Worm (Caenorhabditis elegans) whole organism, mixed stage, embryonic: ENCODE data around the gene Y54F10BM.21.

Experiments
- M03D4.4 ChIP-seq: sonication (generic microtip); optimal IDR thresholded peaks from 2 replicates; lab custom pipeline; 2017; ENCODE audit warnings: mild to moderate bottlenecking, missing genetic modification characterization, missing compliant biosample characterization
- bed-3 ChIP-seq: fragments of 200-800 bp; sonication (Bioruptor generic); optimal IDR thresholded peaks from 3 replicates; lab custom pipeline; 2018; ENCODE audit warnings: mild to moderate bottlenecking, missing genetic modification characterization, moderate library complexity, missing compliant biosample characterization
- blmp-1 ChIP-seq: fragments of 150-350 bp; optimal IDR thresholded peaks from 2 replicates; lab custom pipeline; 2014; ENCODE audit warnings: missing biosample characterization, missing genetic modification characterization
- ceh-39 ChIP-seq: fragments of 150-350 bp; optimal IDR thresholded peaks from 2 replicates; lab custom pipeline; 2014; ENCODE audit warnings: missing biosample characterization, missing genetic modification characterization
- ceh-83 ChIP-seq: fragments of 200-800 bp; sonication (Bioruptor generic); optimal IDR thresholded peaks from 2 replicates; lab custom pipeline; 2018; ENCODE audit warnings: mild to moderate bottlenecking, missing genetic modification characterization, missing compliant biosample characterization
- ces-1 ChIP-seq: fragments of 150-350 bp; optimal IDR thresholded peaks from 2 replicates; lab custom pipeline; 2014; ENCODE audit warnings: missing biosample characterization, missing genetic modification reagents, missing genetic modification characterization
- drap-1 ChIP-seq: fragments of 200-800 bp; sonication (Bioruptor generic); optimal IDR thresholded peaks from 3 replicates; lab custom pipeline; 2018; ENCODE audit warnings: mild to moderate bottlenecking, missing genetic modification characterization, missing compliant biosample characterization
- elt-3 ChIP-seq: fragments of 150-350 bp; optimal IDR thresholded peaks from 2 replicates; lab custom pipeline; 2014; ENCODE audit warnings: missing biosample characterization, missing genetic modification characterization
- flh-1 ChIP-seq: fragments of 200-800 bp; sonication (Bioruptor generic); optimal IDR thresholded peaks from 2 replicates; lab custom pipeline; 2018; ENCODE audit warnings: mild to moderate bottlenecking, missing genetic modification characterization, moderate library complexity, missing compliant biosample characterization
- ham-2 ChIP-seq: fragments of 200-800 bp; sonication (Bioruptor generic); optimal IDR thresholded peaks from 2 replicates; lab custom pipeline; 2018; ENCODE audit warnings: mild to moderate bottlenecking, missing genetic modification characterization, missing compliant biosample characterization
- hlh-1 ChIP-seq: fragments of 150-350 bp; optimal IDR thresholded peaks from 2 replicates; lab custom pipeline; 2014; ENCODE audit warnings: missing biosample characterization, missing genetic modification reagents, missing genetic modification characterization
- lin-13 ChIP-seq: fragments of 150-350 bp; optimal IDR thresholded peaks from 2 replicates; lab custom pipeline; 2014; ENCODE audit warnings: missing biosample characterization, missing genetic modification characterization
- lin-32 ChIP-seq: fragments of 200-800 bp; sonication (Bioruptor generic); optimal IDR thresholded peaks from 2 replicates; lab custom pipeline; 2018; ENCODE audit warnings: mild to moderate bottlenecking, missing genetic modification characterization, missing compliant biosample characterization
- lsy-2 ChIP-seq: fragments of 150-350 bp; optimal IDR thresholded peaks from 2 replicates; lab custom pipeline; 2014; ENCODE audit warnings: missing biosample characterization, missing genetic modification characterization
- mab-5 ChIP-seq: fragments of 150-350 bp; optimal IDR thresholded peaks from 2 replicates; lab custom pipeline; 2014; ENCODE audit warnings: missing biosample characterization, missing genetic modification characterization
- mep-1 ChIP-seq: fragments of 150-350 bp; optimal IDR thresholded peaks from 2 replicates; lab custom pipeline; 2017; ENCODE audit warnings: missing biosample characterization, missing genetic modification reagents, missing genetic modification characterization, inconsistent platforms
- mls-2 ChIP-seq: sonication (generic microtip); optimal IDR thresholded peaks from 2 replicates; lab custom pipeline; 2016; ENCODE audit warnings: mild to moderate bottlenecking, missing genetic modification characterization, moderate library complexity, missing compliant biosample characterization
- nhr-12 ChIP-seq: fragments of 150-350 bp; optimal IDR thresholded peaks from 2 replicates; lab custom pipeline; 2014; ENCODE audit warnings: missing biosample characterization, missing genetic modification characterization
- nhr-2 ChIP-seq: fragments of 150-350 bp; optimal IDR thresholded peaks from 2 replicates; lab custom pipeline; 2014; ENCODE audit warnings: missing biosample characterization, missing genetic modification characterization
- nhr-237 ChIP-seq: fragments of 150-350 bp; optimal IDR thresholded peaks from 2 replicates; lab custom pipeline; 2014; ENCODE audit warnings: missing biosample characterization, missing genetic modification characterization
- nhr-28 ChIP-seq: fragments of 150-350 bp; optimal IDR thresholded peaks from 2 replicates; lab custom pipeline; 2014; ENCODE audit warnings: missing biosample characterization, missing genetic modification characterization
- pha-4 ChIP-seq: fragments of 150-350 bp; optimal IDR thresholded peaks from 2 replicates; lab custom pipeline; 2018; ENCODE audit warnings: missing biosample characterization, missing genetic modification reagents, missing genetic modification characterization
- snpc-4 ChIP-seq: fragments of 150-350 bp; optimal IDR thresholded peaks from 2 replicates; lab custom pipeline; 2014; ENCODE audit warnings: missing biosample characterization, missing genetic modification characterization
- sptf-1 ChIP-seq: sonication (generic microtip); optimal IDR thresholded peaks from 2 replicates; lab custom pipeline; 2017; ENCODE audit warnings: mild to moderate bottlenecking, missing genetic modification characterization, moderate library complexity, missing compliant biosample characterization
- tbx-8 ChIP-seq: fragments of 200-800 bp; sonication (Bioruptor generic); optimal IDR thresholded peaks from 2 replicates; lab custom pipeline; 2018; ENCODE audit warnings: mild to moderate bottlenecking, missing genetic modification characterization, moderate library complexity, missing compliant biosample characterization
- unc-39 ChIP-seq: fragments of 150-350 bp; optimal IDR thresholded peaks from 2 replicates; lab custom pipeline; 2014; ENCODE audit warnings: missing biosample characterization, missing genetic modification characterization
- unc-62 ChIP-seq: fragments of 150-350 bp; optimal IDR thresholded peaks from 2 replicates; lab custom pipeline; 2014; ENCODE audit warnings: missing biosample characterization, missing genetic modification reagents, missing genetic modification characterization
- zip-8 ChIP-seq: fragments of 150-350 bp; optimal IDR thresholded peaks from 2 replicates; lab custom pipeline; 2014; ENCODE audit warnings: missing biosample characterization, missing genetic modification characterization
- ztf-11 ChIP-seq: fragments of 150-350 bp; optimal IDR thresholded peaks from 2 replicates; lab custom pipeline; 2014; ENCODE audit warnings: missing biosample characterization, missing genetic modification characterization

Gene Y54F10BM.21

ce11 chrIII:2239587-2240144, 37.3 kb upstream of the Y54F10BM.21 start, which contains the start of gene C39B5.10:
TSS of gene C39B5.10 (minus strand) at chrIII:2239637.
- no peak for TF ChIP-seq lin-13 (tag; lab: Kevin White, UChicago)

- TF ChIP-seq tbx-8 (GFP tag; lab: Kevin White, UChicago) = no peak
Measured at ce11 chrIII:2240471-2240870, 36.5 kb upstream of the Y54F10BM.21 start, which contains the start of gene srz-56. TSS of gene srz-56 (plus strand) at chrIII:2240771.

ce11 chrIII:2243617-2244016, 33.3 kb upstream of the Y54F10BM.21 start:
- TF ChIP-seq mep-1 (tag; lab: Kevin White, UChicago) (no peak), mls-2 (tag; lab: Kevin White, UChicago) (no peak), hlh-1 (tag; lab: Kevin White, UChicago) (no peak), drap-1 (no peak), nhr-12 (tag; lab: Kevin White, UChicago) (no peak), blmp-1 (tag; lab: Kevin White, UChicago) (no peak), ceh-83 (GFP tag; lab: Kevin White, UChicago) (no peak), pha-4 (tag; lab: Kevin White, UChicago) (no peak), unc-39 (tag; lab: Kevin White, UChicago) (no peak), nhr-28 (tag; lab: Kevin White, UChicago) (no peak), lsy-2 (no peak), lin-32 (GFP tag; lab: Kevin White, UChicago) (no peak), ham-2 (GFP tag; lab: Kevin White, UChicago) (no peak)

- TF ChIP-seq flh-1 (GFP tag; lab: Kevin White, UChicago) (no peak), drap-1 (no peak), lin-13 (tag; lab: Kevin White, UChicago) (no peak)
- TF ChIP-seq, all 35 proteins: peak for 0
Measured at ce11 chrIII:2245727-2246126, 31.2 kb upstream of the Y54F10BM.21 start, which contains the start of gene srd-67. TSS of gene srd-67 (minus strand) at chrIII:2245827.

ce11 chrIII:2251348-2251747, 25.6 kb upstream of the Y54F10BM.21 start, which contains the start of gene fbxa-7:
TSS of gene fbxa-7 (minus strand) at chrIII:2251448.
- TF ChIP-seq bed-3 (GFP tag; lab: Kevin White, UChicago) (no peak), blmp-1 (tag; lab: Kevin White, UChicago) (no peak), M03D4.4 (no peak), ceh-39 (tag; lab: Kevin White, UChicago) (no peak), sptf-1 (tag; lab: Kevin White, UChicago) (no peak), ztf-11 (tag; lab: Kevin White, UChicago) (no peak), elt-3 (tag; lab: Kevin White, UChicago) (no peak)

ce11 chrIII:2253027-2253499, 23.9 kb upstream of the Y54F10BM.21 start, which contains the start of gene fbxa-73:
TSS of gene fbxa-73 (plus strand) at chrIII:2253449.
- no peak for TF ChIP-seq M03D4.4
- no peak for TF ChIP-seq drap-1

ce11 chrIII:2255522-2255921, 21.4 kb upstream of the Y54F10BM.21 start, which contains the start of gene fbxa-71:
TSS of gene fbxa-71 (plus strand) at chrIII:2255822.
- no peak for TF ChIP-seq blmp-1 (tag; lab: Kevin White, UChicago)
- no peak for TF ChIP-seq nhr-237 (tag; lab: Kevin White, UChicago)
- no peak for TF ChIP-seq snpc-4 (tag; lab: Kevin White, UChicago)
- TF ChIP-seq nhr-2 (tag; lab: Kevin White, UChicago) = no peak

- no peak for TF ChIP-seq mep-1 (tag; lab: Kevin White, UChicago)
- TF ChIP-seq unc-39 (tag; lab: Kevin White, UChicago) = no peak
- TF ChIP-seq mab-5 (tag; lab: Kevin White, UChicago) = no peak
- TF ChIP-seq ces-1 (GFP tag; lab: Kevin White, UChicago) = no peak
- TF ChIP-seq M03D4.4 = no peak
- no peak for TF ChIP-seq pha-4 (tag; lab: Kevin White, UChicago)
- no peak for TF ChIP-seq unc-62
- TF ChIP-seq bed-3 (GFP tag; lab: Kevin White, UChicago) = no peak
- no peak for TF ChIP-seq sptf-1 (tag; lab: Kevin White, UChicago)
- TF ChIP-seq snpc-4 (tag; lab: Kevin White, UChicago) = no peak
- TF ChIP-seq ceh-39 (tag; lab: Kevin White, UChicago) = no peak
- no peak for TF ChIP-seq flh-1 (GFP tag; lab: Kevin White, UChicago)
- TF ChIP-seq zip-8 (tag; lab: Kevin White, UChicago) = no peak
- TF ChIP-seq elt-3 (tag; lab: Kevin White, UChicago) = no peak
Measured at ce11 chrIII:2258863-2259262, 18.1 kb upstream of the Y54F10BM.21 start, which contains the start of gene fbxa-43. TSS of gene fbxa-43 (minus strand) at chrIII:2258963.
